Fruit fly (Drosophila melanogaster) whole organism, embryonic: ENCODE measurements around the gene Sfp23F.

Experiments used
- CG16813 ChIP-seq: fragments of 200-800 bp; sonication (Bioruptor generic); IDR thresholded peaks from 3 replicates; pipeline ENCODE4 v1.3.6; 2022; ENCODE audit warnings: missing biosample characterization, missing genetic modification characterization; ENCODE audit not compliant: partially characterized antibody
- CG6175 ChIP-seq: fragments of 200-800 bp; sonication (Bioruptor generic); IDR thresholded peaks from 3 replicates; pipeline ENCODE4 v1.3.6; 2022; ENCODE audit warnings: missing biosample characterization, missing genetic modification characterization
- CG8281 ChIP-seq: fragments of 200-800 bp; sonication (Bioruptor generic); optimal IDR thresholded peaks from 2 replicates; lab custom pipeline; 2018; ENCODE audit warnings: missing biosample characterization, mild to moderate bottlenecking, missing genetic modification characterization, moderate library complexity
- Lpt ChIP-seq: fragments of >200 bp; optimal IDR thresholded peaks from 2 replicates; lab custom pipeline; 2018; ENCODE audit warnings: missing biosample characterization, missing genetic modification characterization
- NFAT ChIP-seq: fragments of 200-800 bp; sonication (Bioruptor generic); IDR thresholded peaks from 2 replicates; pipeline ENCODE4 v1.3.6; 2022; ENCODE audit warnings: missing biosample characterization, missing genetic modification characterization
- crp ChIP-seq, 2 experiments: fragments of 200-800 bp; sonication (Bioruptor generic); optimal IDR thresholded peaks; 2 replicates in 1 of 2; 3 replicates in 1 of 2; lab custom pipeline; 2017; ENCODE audit warnings: missing biosample characterization in 2 of 2, missing genetic modification characterization in 2 of 2, mild to moderate bottlenecking in 1 of 2, moderate library complexity in 1 of 2
- org-1 ChIP-seq: fragments of 200-800 bp; sonication (Bioruptor generic); optimal IDR thresholded peaks from 2 replicates; lab custom pipeline; 2017; ENCODE audit warnings: missing biosample characterization, missing genetic modification characterization

dm6 chr2L:3341231-3341935, 46.2 kb downstream of the Sfp23F start:
- no peak for TF ChIP-seq crp (GFP tag; optimal IDR thresholded peaks at IDR 0.05; lab: Kevin White, UChicago)
- no peak for TF ChIP-seq NFAT (GFP tag; lab: Robert Waterston, UW)
- TF ChIP-seq CG16813 (GFP tag; lab: Robert Waterston, UW), result no peak
- no peak for TF ChIP-seq Lpt (GFP tag; lab: Kevin White, UChicago)
- no peak for TF ChIP-seq org-1 (GFP tag; lab: Kevin White, UChicago)
- TF ChIP-seq CG8281 (tag; lab: Kevin White, UChicago), result no peak
- TF ChIP-seq CG6175 (GFP tag; lab: Robert Waterston, UW), result no peak
